Fruit fly (Drosophila melanogaster): Measurements from ENCODE around the gene Sema5c.

dm6 chr3L:12050629-12051028 is 31.0 kb downstream of the Sema5c start:
- TF ChIP-seq pan (optimal IDR thresholded peaks at IDR 0.05) (no peak), h (GFP tag; optimal IDR thresholded peaks at IDR 0.05) (no peak), brk (GFP tag; optimal IDR thresholded peaks at IDR 0.05) (no peak), Myc (optimal IDR thresholded peaks at IDR 0.05) (no peak), psq (GFP tag; optimal IDR thresholded peaks at IDR 0.05) (no peak), jim (GFP tag; optimal IDR thresholded peaks at IDR 0.05) (no peak), OdsH (GFP tag; optimal IDR thresholded peaks at IDR 0.05) (no peak), rgr (GFP tag; optimal IDR thresholded peaks at IDR 0.05) (no peak), br (GFP tag; optimal IDR thresholded peaks at IDR 0.05) (no peak), Mio (GFP tag; optimal IDR thresholded peaks at IDR 0.05) (no peak), Jra (GFP tag; optimal IDR thresholded peaks at IDR 0.05) (no peak), Sp1 (GFP tag; optimal IDR thresholded peaks at IDR 0.05) (no peak)
